Worm (Caenorhabditis elegans) whole organism, late embryonic: ENCODE data around the gene F59G1.4.

Experiments
- ama-1 ChIP-seq: fragments of 150-350 bp; optimal IDR thresholded peaks from 2 replicates; lab custom pipeline; 2014
- dve-1 ChIP-seq: sonication (generic microtip); optimal IDR thresholded peaks from 2 replicates; lab custom pipeline; 2017; ENCODE audit warnings: antibody characterized with exemption, mild to moderate bottlenecking, missing genetic modification characterization, missing compliant biosample characterization
- elt-2 ChIP-seq: sonication (generic microtip); optimal IDR thresholded peaks from 2 replicates; lab custom pipeline; 2016; ENCODE audit warnings: missing genetic modification reagents, missing genetic modification characterization, missing compliant biosample characterization
- elt-4 ChIP-seq: sonication (generic microtip); optimal IDR thresholded peaks from 2 replicates; lab custom pipeline; 2016; ENCODE audit warnings: missing genetic modification characterization, missing compliant biosample characterization
- lin-11 ChIP-seq: fragments of 200-800 bp; sonication (Bioruptor generic); optimal IDR thresholded peaks from 2 replicates; lab custom pipeline; 2018; ENCODE audit warnings: mild to moderate bottlenecking, missing genetic modification characterization, missing compliant biosample characterization
- nhr-11 ChIP-seq: fragments of 150-350 bp; optimal IDR thresholded peaks from 2 replicates; lab custom pipeline; 2014; ENCODE audit warnings: missing biosample characterization, missing genetic modification characterization
- pqm-1 ChIP-seq: sonication (generic microtip); optimal IDR thresholded peaks from 2 replicates; lab custom pipeline; 2016; ENCODE audit warnings: missing genetic modification characterization, missing compliant biosample characterization
- sdc-2 ChIP-seq: sonication (generic microtip); optimal IDR thresholded peaks from 2 replicates; lab custom pipeline; 2016; ENCODE audit warnings: missing genotype, missing genetic modification characterization, missing compliant biosample characterization
- syd-9 ChIP-seq: sonication (generic microtip); optimal IDR thresholded peaks from 2 replicates; lab custom pipeline; 2016; ENCODE audit warnings: mild to moderate bottlenecking, missing genetic modification characterization, moderate library complexity, missing compliant biosample characterization
- unc-42 ChIP-seq: sonication (generic microtip); optimal IDR thresholded peaks from 2 replicates; lab custom pipeline; 2016; ENCODE audit warnings: missing genotype, missing genetic modification characterization, missing compliant biosample characterization
- unc-86 ChIP-seq: sonication (generic microtip); optimal IDR thresholded peaks from 2 replicates; lab custom pipeline; 2016; ENCODE audit warnings: missing genetic modification characterization, missing compliant biosample characterization
- ztf-16 ChIP-seq: sonication (generic microtip); optimal IDR thresholded peaks from 2 replicates; lab custom pipeline; 2017; ENCODE audit warnings: missing genetic modification characterization, missing compliant biosample characterization

DNA sequence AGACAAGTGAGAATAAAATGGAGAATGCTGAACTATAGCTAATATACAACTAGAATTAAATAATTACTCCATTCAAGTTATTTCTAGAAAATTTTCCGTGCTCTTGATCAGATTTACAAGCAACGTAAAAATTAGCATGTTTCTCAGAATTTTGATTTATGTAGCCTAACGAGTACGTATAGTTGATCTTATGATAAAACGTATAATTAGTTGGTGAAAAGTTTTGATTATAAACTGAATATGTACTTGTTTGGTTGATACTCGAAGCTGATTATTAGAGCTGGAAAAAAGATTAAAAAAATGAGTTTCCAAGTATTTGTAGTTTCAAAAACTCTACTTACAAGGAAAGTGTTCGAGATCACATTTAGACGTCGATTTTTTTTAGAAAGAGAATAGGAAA, 542 bp downstream of the F59G1.4 start:
- TF ChIP-seq pqm-1 (tag; lab: Kevin White, UChicago) = no peak
- TF ChIP-seq nhr-11 (tag; lab: Kevin White, UChicago) = no peak
- no peak for TF ChIP-seq elt-4 (tag; lab: Kevin White, UChicago)
- TF ChIP-seq sdc-2 (tag; lab: Kevin White, UChicago) = no peak
- no peak for TF ChIP-seq dve-1 (tag; lab: Kevin White, UChicago)
- TF ChIP-seq unc-42 (tag; lab: Kevin White, UChicago) = no peak
- no peak for TF ChIP-seq unc-86 (tag; lab: Kevin White, UChicago)
- TF ChIP-seq syd-9 (tag; lab: Kevin White, UChicago) = no peak
- no peak for TF ChIP-seq ama-1 (lab: Kevin White, UChicago)
- TF ChIP-seq ztf-16 (tag; lab: Kevin White, UChicago) = no peak
- TF ChIP-seq elt-2 = no peak
- no peak for TF ChIP-seq lin-11 (tag; lab: Kevin White, UChicago)
